Fruit fly (Drosophila melanogaster) whole organism, wandering third instar larva: ENCODE measurements around the gene CG7872.

ENCODE experiments used
- Jra ChIP-seq: sonication (Bioruptor generic); optimal IDR thresholded peaks from 2 replicates; lab custom pipeline; 2016; ENCODE audit warnings: missing biosample characterization, missing genetic modification characterization
- Rel ChIP-seq, 2 experiments: fragments of 200-800 bp; sonication (Bioruptor generic) in 1 of 2; optimal IDR thresholded peaks; 2 replicates in 1 of 2; 3 replicates in 1 of 2; lab custom pipeline; 2016 to 2019; ENCODE audit warnings: mild to moderate bottlenecking in 2 of 2, missing biosample characterization in 2 of 2, missing genetic modification characterization in 2 of 2, moderate library complexity in 1 of 2
- Vsx2 ChIP-seq: fragments of 200-300, 225-300 bp; sonication (Bioruptor generic); optimal IDR thresholded peaks from 2 replicates; lab custom pipeline; 2018; ENCODE audit warnings: missing biosample characterization, missing genetic modification characterization; ENCODE audit not compliant: partially characterized antibody
- jim ChIP-seq: fragments of 175-275, 200-325 bp; sonication (Bioruptor generic); optimal IDR thresholded peaks from 2 replicates; lab custom pipeline; 2016; ENCODE audit warnings: missing biosample characterization, mild to moderate bottlenecking, missing genetic modification characterization
- lola ChIP-seq: fragments of >200 bp; optimal IDR thresholded peaks from 2 replicates; lab custom pipeline; 2017; ENCODE audit warnings: missing biosample characterization, missing genetic modification characterization

- TF ChIP-seq Jra (GFP tag; lab: Kevin White, UChicago) (no peak), Rel (GFP tag; optimal IDR thresholded peaks at IDR 0.05; lab: Kevin White, UChicago) (no peak), Rel (tag; optimal IDR thresholded peaks at IDR 0.05; lab: Kevin White, UChicago) (no peak), lola (no peak), jim (no peak), Vsx2 (no peak)
These were observed 42.6 kb downstream of the CG7872 start for dm6 chrX:15620439-15621227.
